Fruit fly (Drosophila melanogaster): Measurements from ENCODE around the gene FucTB.

FucTB gene

dm6 chr2L:9430992-9431602 is at the start of gene FucTB, which contains the start of gene scat:
Gene FucTB, minus strand, starts transcription at chr2L:9431052.
Gene scat, plus strand, starts transcription at chr2L:9431405.
- TF ChIP-seq Abd-B (GFP tag; optimal IDR thresholded peaks at IDR 0.05) (no peak), usp (GFP tag; optimal IDR thresholded peaks at IDR 0.05) (no peak), rgr (GFP tag; optimal IDR thresholded peaks at IDR 0.05) (peak; percentile 84), N (GFP tag; optimal IDR thresholded peaks at IDR 0.05) (no peak), tai (GFP tag; optimal IDR thresholded peaks at IDR 0.05) (peak; percentile 76), GATAd (GFP tag; optimal IDR thresholded peaks at IDR 0.05) (peak; percentile 28), sage (GFP tag; optimal IDR thresholded peaks at IDR 0.05) (peak; percentile 0), HLH106 (tag; optimal IDR thresholded peaks at IDR 0.05) (peak; percentile 92), CrebA (GFP tag; optimal IDR thresholded peaks at IDR 0.05; ENCODE audit: borderline replicate concordance) (no peak), dsf (GFP tag; optimal IDR thresholded peaks at IDR 0.05; ENCODE audit: borderline replicate concordance) (peak; percentile 25), Hr78 (GFP tag; optimal IDR thresholded peaks at IDR 0.05) (no peak), Mio (GFP tag; optimal IDR thresholded peaks at IDR 0.05) (no peak), dmrt93B (GFP tag; optimal IDR thresholded peaks at IDR 0.05) (peak; percentile 93), OdsH (GFP tag; optimal IDR thresholded peaks at IDR 0.05) (peak; percentile 78), foxo (GFP tag; optimal IDR thresholded peaks at IDR 0.05) (peak in 1 of 2 experiments; percentile 89), jim (GFP tag; optimal IDR thresholded peaks at IDR 0.05) (no peak), woc (GFP tag; optimal IDR thresholded peaks at IDR 0.05) (peak; percentile 51), brk (GFP tag; optimal IDR thresholded peaks at IDR 0.05) (peak; percentile 77), Sp1 (GFP tag; optimal IDR thresholded peaks at IDR 0.05) (peak; percentile 84), lola (GFP tag; optimal IDR thresholded peaks at IDR 0.05) (no peak), Hnf4 (GFP tag; optimal IDR thresholded peaks at IDR 0.05) (peak; percentile 75), Hr83 (GFP tag; optimal IDR thresholded peaks at IDR 0.05; ENCODE audit: poor library complexity, severe bottlenecking) (peak; percentile 42), Jra (GFP tag; optimal IDR thresholded peaks at IDR 0.05) (peak; percentile 39), Myc (optimal IDR thresholded peaks at IDR 0.05) (no peak), pan (optimal IDR thresholded peaks at IDR 0.05) (no peak), CG32264 (GFP tag; optimal IDR thresholded peaks at IDR 0.05) (no peak), CG9705 (GFP tag; optimal IDR thresholded peaks at IDR 0.05) (peak; percentile 78), br (GFP tag; optimal IDR thresholded peaks at IDR 0.05) (peak; percentile 67), psq (GFP tag; optimal IDR thresholded peaks at IDR 0.05) (peak; percentile 84), sv (GFP tag; optimal IDR thresholded peaks at IDR 0.05) (peak; percentile 84), Vsx2 (GFP tag; optimal IDR thresholded peaks at IDR 0.05; ENCODE audit: partially characterized antibody) (peak; percentile 98), Rel (GFP tag; optimal IDR thresholded peaks at IDR 0.05) (no peak), Rel (tag; optimal IDR thresholded peaks at IDR 0.05) (peak; percentile 49), Dfd (GFP tag; optimal IDR thresholded peaks at IDR 0.05) (no peak), dl (GFP tag; optimal IDR thresholded peaks at IDR 0.05; ENCODE audit: insufficient read depth in 1 of 2, partially characterized antibody in 2 of 2) (peak; percentile 64 to 65), fru (GFP tag; optimal IDR thresholded peaks at IDR 0.05) (peak; percentile 72), ey (GFP tag; optimal IDR thresholded peaks at IDR 0.05) (peak; percentile 42), Dif (GFP tag; optimal IDR thresholded peaks at IDR 0.05; ENCODE audit: partially characterized antibody) (peak; percentile 94), h (GFP tag; optimal IDR thresholded peaks at IDR 0.05) (peak; percentile 77)

DNA sequence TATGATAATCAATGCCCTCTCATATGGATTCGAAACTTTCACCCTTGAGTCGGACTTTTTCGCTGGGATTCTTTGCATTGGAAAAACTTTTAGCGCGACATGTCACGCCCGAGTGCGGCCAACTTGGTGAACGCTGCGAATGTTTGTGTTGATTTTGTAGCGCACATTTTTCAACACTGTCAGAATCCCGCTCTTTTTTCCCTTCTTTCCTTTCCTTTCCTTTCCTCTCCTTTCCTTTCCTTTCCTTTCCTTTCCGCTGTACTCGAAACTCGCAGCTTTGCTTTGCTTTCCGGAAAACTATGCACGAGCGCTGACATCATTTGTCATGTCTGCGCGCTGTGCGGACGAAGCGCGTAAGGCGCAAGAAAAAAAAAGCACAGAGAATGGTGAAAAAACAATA is 36.5 kb upstream of the FucTB start:
- no peak for TF ChIP-seq dsf (GFP tag; optimal IDR thresholded peaks at IDR 0.05; ENCODE audit: borderline replicate concordance)
- TF ChIP-seq Jra (GFP tag; optimal IDR thresholded peaks at IDR 0.05): no peak
- no peak for TF ChIP-seq Hnf4 (GFP tag; optimal IDR thresholded peaks at IDR 0.05)
- no peak for TF ChIP-seq N (GFP tag; optimal IDR thresholded peaks at IDR 0.05)
- no peak for TF ChIP-seq rgr (GFP tag; optimal IDR thresholded peaks at IDR 0.05)
- no peak for TF ChIP-seq usp (GFP tag; optimal IDR thresholded peaks at IDR 0.05)
- TF ChIP-seq dl (GFP tag; optimal IDR thresholded peaks at IDR 0.05; ENCODE audit: insufficient read depth in 1 of 2, partially characterized antibody in 2 of 2): no peak
- TF ChIP-seq sage (GFP tag; optimal IDR thresholded peaks at IDR 0.05): no peak
- no peak for TF ChIP-seq Hr78 (GFP tag; optimal IDR thresholded peaks at IDR 0.05)
- TF ChIP-seq psq (GFP tag; optimal IDR thresholded peaks at IDR 0.05): no peak
- no peak for TF ChIP-seq Vsx2 (GFP tag; optimal IDR thresholded peaks at IDR 0.05; ENCODE audit: partially characterized antibody)
- TF ChIP-seq foxo (GFP tag; optimal IDR thresholded peaks at IDR 0.05): no peak
- no peak for TF ChIP-seq dmrt93B (GFP tag; optimal IDR thresholded peaks at IDR 0.05)
- TF ChIP-seq CrebA (GFP tag; optimal IDR thresholded peaks at IDR 0.05; ENCODE audit: borderline replicate concordance): no peak
- TF ChIP-seq CG9705 (GFP tag; optimal IDR thresholded peaks at IDR 0.05): no peak

Measured in whole organism, wandering third instar larva.